Fruit fly (Drosophila melanogaster): ENCODE data around the gene CG31091.
A peak's percentile ranks its signal among the peaks of the same experiment; 100 is the strongest.

The CG31091 gene

DNA sequence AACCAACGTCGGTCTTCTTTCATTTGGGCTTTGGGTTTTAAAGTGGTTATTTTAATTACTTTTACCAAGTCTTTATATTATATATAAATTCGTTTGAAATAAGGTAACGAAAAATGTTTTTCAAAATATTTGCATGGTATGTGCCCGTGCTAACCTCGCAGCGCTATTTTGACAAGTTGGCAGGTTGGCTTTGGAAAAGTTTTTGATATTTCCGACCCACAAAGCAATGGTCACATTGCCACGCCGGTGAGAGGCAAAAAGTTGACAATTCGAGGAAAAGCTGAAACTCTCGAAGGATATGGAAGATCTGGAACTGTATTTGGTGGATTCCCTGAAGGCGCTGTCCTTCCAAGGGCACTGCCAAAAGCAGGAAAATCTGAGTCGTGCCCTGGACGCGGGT, 6.4 kb upstream of the CG31091 start, which contains the start of gene CG5913 (continued):
- peak; percentile 66 for TF ChIP-seq MESR4 (GFP tag; optimal IDR thresholded peaks at IDR 0.05)
- no peak for TF ChIP-seq Atf-2 (GFP tag; optimal IDR thresholded peaks at IDR 0.05)
- TF ChIP-seq CG1529 (GFP tag; optimal IDR thresholded peaks at IDR 0.05), result no peak
- TF ChIP-seq Hr51 (GFP tag; optimal IDR thresholded peaks at IDR 0.05), result no peak
- TF ChIP-seq toy (GFP tag; IDR thresholded peaks at IDR 0.05), result no peak
- peak; percentile 13 for TF ChIP-seq nmo (GFP tag; optimal IDR thresholded peaks at IDR 0.05)
- TF ChIP-seq zfh1 (GFP tag; IDR thresholded peaks at IDR 0.05), result no peak
- no peak for TF ChIP-seq CG11504 (tag; optimal IDR thresholded peaks at IDR 0.05)
- no peak for TF ChIP-seq CG7556 (GFP tag; optimal IDR thresholded peaks at IDR 0.05)
- 0 out of 3 replicates have a peak, but pooled peaks have one; percentile 25 for TF ChIP-seq CG6791 (GFP tag; IDR thresholded peaks at IDR 0.05; ENCODE audit: partially characterized antibody)
- no peak for TF ChIP-seq HLHmδ (GFP tag; optimal IDR thresholded peaks at IDR 0.05)
- no peak for TF ChIP-seq al (GFP tag; IDR thresholded peaks at IDR 0.05)
- TF ChIP-seq so (GFP tag; IDR thresholded peaks at IDR 0.05), result no peak
- peak; percentile 31; the same call in 1 of the 2 replicates for TF ChIP-seq amos (GFP tag; IDR thresholded peaks at IDR 0.05; ENCODE audit: partially characterized antibody)
- TF ChIP-seq stwl (tag; optimal IDR thresholded peaks at IDR 0.05), result peak; percentile 94
- TF ChIP-seq hb (GFP tag; IDR thresholded peaks at IDR 0.05; ENCODE audit: partially characterized antibody), result no peak
- no peak for TF ChIP-seq tap (tag; optimal IDR thresholded peaks at IDR 0.05)
- no peak for TF ChIP-seq CG13624 (GFP tag; optimal IDR thresholded peaks at IDR 0.05)
- TF ChIP-seq CG10462 (GFP tag; optimal IDR thresholded peaks at IDR 0.05), result no peak
- peak; percentile 55 for TF ChIP-seq CTCF (GFP tag; optimal IDR thresholded peaks at IDR 0.05)
- TF ChIP-seq CG11398 (GFP tag; optimal IDR thresholded peaks at IDR 0.05), result no peak
- TF ChIP-seq disco-r (GFP tag; optimal IDR thresholded peaks at IDR 0.05), result no peak
- no peak for TF ChIP-seq CG14050 (GFP tag; IDR thresholded peaks at IDR 0.05)
- no peak for TF ChIP-seq TFAM (GFP tag; optimal IDR thresholded peaks at IDR 0.05)
- peak; percentile 77 for TF ChIP-seq Myb (GFP tag; optimal IDR thresholded peaks at IDR 0.05)
- TF ChIP-seq CG11247 (GFP tag; IDR thresholded peaks at IDR 0.05), result no peak
- TF ChIP-seq cas (GFP tag; IDR thresholded peaks at IDR 0.05), result no peak
- no peak for TF ChIP-seq CG2129 (GFP tag; IDR thresholded peaks at IDR 0.05; ENCODE audit: partially characterized antibody)
- TF ChIP-seq pita (GFP tag; optimal IDR thresholded peaks at IDR 0.05), result peak; percentile 58
- TF ChIP-seq tll (GFP tag; optimal IDR thresholded peaks at IDR 0.05), result no peak
- TF ChIP-seq C15 (GFP tag; IDR thresholded peaks at IDR 0.05), result no peak
- TF ChIP-seq seq (GFP tag; IDR thresholded peaks at IDR 0.05), result no peak
- TF ChIP-seq CG10654 (GFP tag; optimal IDR thresholded peaks at IDR 0.05), result no peak
- TF ChIP-seq crc (GFP tag; optimal IDR thresholded peaks at IDR 0.05), result no peak
- TF ChIP-seq CG17912 (GFP tag; optimal IDR thresholded peaks at IDR 0.05), result no peak
- no peak for TF ChIP-seq crp (GFP tag; optimal IDR thresholded peaks at IDR 0.05)
- no peak for TF ChIP-seq CG8290 (GFP tag; optimal IDR thresholded peaks at IDR 0.05)
- TF ChIP-seq CG8290 (tag; optimal IDR thresholded peaks at IDR 0.05), result no peak
- TF ChIP-seq tin (GFP tag; optimal IDR thresholded peaks at IDR 0.05), result no peak
- TF ChIP-seq CG12236 (GFP tag; optimal IDR thresholded peaks at IDR 0.05), result no peak
- no peak for TF ChIP-seq E2f1 (GFP tag; IDR thresholded peaks at IDR 0.05)
- no peak for TF ChIP-seq CG6175 (GFP tag; IDR thresholded peaks at IDR 0.05)
- TF ChIP-seq CG3995 (GFP tag; optimal IDR thresholded peaks at IDR 0.05), result no peak
- no peak for TF ChIP-seq kah (GFP tag; optimal IDR thresholded peaks at IDR 0.05)
- TF ChIP-seq org-1 (GFP tag; optimal IDR thresholded peaks at IDR 0.05), result no peak
- TF ChIP-seq esg (GFP tag; conservative IDR thresholded peaks at IDR 0.05), result no peak
- TF ChIP-seq CG16863 (GFP tag; optimal IDR thresholded peaks at IDR 0.05), result no peak
- no peak for TF ChIP-seq CG12104 (GFP tag; optimal IDR thresholded peaks at IDR 0.05)
- TF ChIP-seq unc-4 (GFP tag; IDR thresholded peaks at IDR 0.05; ENCODE audit: partially characterized antibody), result peak; percentile 22; the same call in 1 of the 2 replicates
- peak; percentile 63; the same call in 1 of the 2 replicates for TF ChIP-seq CG13287 (GFP tag; IDR thresholded peaks at IDR 0.05; ENCODE audit: partially characterized antibody)
- TF ChIP-seq Xbp1 (GFP tag; optimal IDR thresholded peaks at IDR 0.05), result no peak
- TF ChIP-seq Fer1 (GFP tag; optimal IDR thresholded peaks at IDR 0.05), result no peak
